Worm (Caenorhabditis elegans) whole organism, young adult: ENCODE measurements around the gene F38B6.2.

ENCODE experiments used
- B0261.1 ChIP-seq: sonication (generic microtip); optimal IDR thresholded peaks from 2 replicates; lab custom pipeline; 2016; ENCODE audit warnings: mild to moderate bottlenecking, missing genetic modification characterization, moderate library complexity, missing compliant biosample characterization
- F39B2.1 ChIP-seq: fragments of 200-800 bp; sonication (Bioruptor generic); IDR thresholded peaks from 2 replicates; pipeline ENCODE4 v1.3.6; 2022; ENCODE audit warnings: missing genetic modification reagents, missing genetic modification characterization, missing compliant biosample characterization
- F57C9.4 ChIP-seq: sonication (generic microtip); optimal IDR thresholded peaks from 2 replicates; lab custom pipeline; 2017; ENCODE audit warnings: mild to moderate bottlenecking, missing genetic modification characterization, missing compliant biosample characterization
- T07F8.4 ChIP-seq: sonication (generic microtip); optimal IDR thresholded peaks from 2 replicates; lab custom pipeline; 2016; ENCODE audit warnings: mild to moderate bottlenecking, missing genetic modification characterization, moderate library complexity, missing compliant biosample characterization
- Y53F4B.3 ChIP-seq: fragments of 200-800 bp; sonication (Bioruptor generic); IDR thresholded peaks from 2 replicates; pipeline ENCODE4 v1.3.6; 2022; ENCODE audit warnings: missing genetic modification reagents, missing genetic modification characterization, missing compliant biosample characterization
- akir-1 ChIP-seq: fragments of 200-800 bp; sonication (Bioruptor generic); optimal IDR thresholded peaks from 2 replicates; lab custom pipeline; 2018; ENCODE audit warnings: mild to moderate bottlenecking, missing genetic modification characterization, moderate library complexity, missing compliant biosample characterization
- bed-1 ChIP-seq: fragments of 200-800 bp; sonication (Bioruptor generic); IDR thresholded peaks from 2 replicates; pipeline ENCODE4 v1.3.6; 2022; ENCODE audit warnings: missing genetic modification reagents, missing genetic modification characterization, missing compliant biosample characterization
- ets-4 ChIP-seq: fragments of 200-800 bp; sonication (Bioruptor generic); optimal IDR thresholded peaks from 2 replicates; lab custom pipeline; 2018; ENCODE audit warnings: mild to moderate bottlenecking, missing genetic modification characterization, missing compliant biosample characterization
- let-607 ChIP-seq, 2 experiments: fragments of 200-800 bp in 1 of 2; sonication (Bioruptor generic) in 1 of 2; sonication (generic microtip) in 1 of 2; optimal IDR thresholded peaks; 2 replicates each; lab custom pipeline; 2016 to 2018; ENCODE audit warnings: mild to moderate bottlenecking in 2 of 2, missing compliant biosample characterization in 2 of 2, missing genetic modification characterization in 2 of 2, moderate library complexity in 2 of 2, missing genotype in 1 of 2
- nfya-2 ChIP-seq: fragments of 200-800 bp; sonication (Bioruptor generic); IDR thresholded peaks from 2 replicates; pipeline ENCODE4 v1.3.6; 2022; ENCODE audit warnings: missing genetic modification reagents, missing genetic modification characterization, missing compliant biosample characterization
- sptf-2 ChIP-seq: fragments of 200-800 bp; sonication (Bioruptor generic); optimal IDR thresholded peaks from 2 replicates; lab custom pipeline; 2018; ENCODE audit warnings: mild to moderate bottlenecking, missing genetic modification characterization, missing compliant biosample characterization
- unc-62 ChIP-seq: fragments of 150-350 bp; optimal IDR thresholded peaks from 2 replicates; lab custom pipeline; 2014; ENCODE audit warnings: missing biosample characterization, missing genetic modification reagents, missing genetic modification characterization

DNA sequence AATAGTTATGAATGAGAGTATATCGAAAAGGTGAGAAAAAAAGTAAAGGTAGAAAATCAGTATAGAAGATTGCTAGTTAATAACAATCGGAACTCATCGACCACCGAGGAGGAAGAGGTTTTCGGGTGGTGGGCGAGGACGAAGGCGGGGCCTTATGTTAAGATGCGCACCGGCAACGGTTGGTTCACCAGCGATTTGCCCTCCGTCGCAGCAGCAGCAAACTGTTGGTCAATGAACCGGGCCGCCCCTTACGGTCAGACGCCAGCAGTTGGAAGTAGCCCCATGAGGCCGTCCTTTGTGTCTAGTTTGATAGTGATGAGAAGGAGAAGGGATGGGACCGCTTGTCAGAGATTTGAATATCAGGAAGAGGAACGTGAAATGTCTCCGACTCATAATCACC is 29.4 kb upstream of the F38B6.2 start, which contains the start of gene nhr-137:
- TF ChIP-seq F39B2.1 (GFP tag; lab: Robert Waterston, UW) (no peak), sptf-2 (GFP tag; lab: Kevin White, UChicago) (no peak), Y53F4B.3 (GFP tag; lab: Robert Waterston, UW) (no peak), bed-1 (no peak), ets-4 (GFP tag; lab: Kevin White, UChicago) (no peak), nfya-2 (GFP tag; lab: Robert Waterston, UW) (no peak), F57C9.4 (no peak), B0261.1 (tag; lab: Kevin White, UChicago) (no peak), akir-1 (GFP tag; lab: Kevin White, UChicago) (no peak), T07F8.4 (tag; lab: Kevin White, UChicago) (no peak), unc-62 (no peak), let-607 (tag; optimal IDR thresholded peaks at IDR 0.05; lab: Kevin White, UChicago) (no peak)
